Fruit fly (Drosophila melanogaster) whole organism, embryonic: Measurements from ENCODE around the gene CG4404.

Experiments
- Bgb ChIP-seq: fragments of 200-800 bp; sonication (Bioruptor generic); IDR thresholded peaks from 2 replicates; pipeline ENCODE4 v1.3.6; 2022; ENCODE audit warnings: missing biosample characterization, missing genetic modification characterization; ENCODE audit not compliant: partially characterized antibody
- CG10274 ChIP-seq: fragments of 200-800 bp; sonication (Bioruptor generic); optimal IDR thresholded peaks from 3 replicates; lab custom pipeline; 2017; ENCODE audit warnings: missing biosample characterization, mild to moderate bottlenecking, missing genetic modification characterization
- CG12219 ChIP-seq: fragments of 200-800 bp; sonication (Bioruptor generic); optimal IDR thresholded peaks from 3 replicates; lab custom pipeline; 2018; ENCODE audit warnings: missing biosample characterization, mild to moderate bottlenecking, missing genetic modification characterization
- CG14860 ChIP-seq: fragments of 200-800 bp; sonication (Bioruptor generic); IDR thresholded peaks from 3 replicates; pipeline ENCODE4 v1.3.6; 2022; ENCODE audit warnings: missing biosample characterization, missing genetic modification characterization; ENCODE audit not compliant: partially characterized antibody
- CG15514 ChIP-seq: fragments of 200-800 bp; sonication (Bioruptor generic); optimal IDR thresholded peaks from 3 replicates; lab custom pipeline; 2017; ENCODE audit warnings: missing biosample characterization, missing genetic modification characterization, mild to moderate bottlenecking, moderate library complexity, missing genetic modification reagents
- CG15601 ChIP-seq: fragments of 200-800 bp; sonication (Bioruptor generic); optimal IDR thresholded peaks from 3 replicates; lab custom pipeline; 2019; ENCODE audit warnings: missing biosample characterization, mild to moderate bottlenecking, missing genetic modification characterization, moderate library complexity
- CG1792 ChIP-seq: fragments of 200-800 bp; sonication (Bioruptor generic); optimal IDR thresholded peaks from 2 replicates; lab custom pipeline; 2016; ENCODE audit warnings: missing biosample characterization, missing genetic modification characterization
- CG2116 ChIP-seq: fragments of 200-800 bp; sonication (Bioruptor generic); optimal IDR thresholded peaks from 3 replicates; lab custom pipeline; 2018; ENCODE audit warnings: missing biosample characterization, mild to moderate bottlenecking, missing genetic modification characterization
- CG31365 ChIP-seq: fragments of 200-800 bp; sonication (Bioruptor generic); optimal IDR thresholded peaks from 2 replicates; lab custom pipeline; 2018; ENCODE audit warnings: missing biosample characterization, mild to moderate bottlenecking, missing genetic modification characterization
- CG3838 ChIP-seq: fragments of 200-800 bp; sonication (Bioruptor generic); optimal IDR thresholded peaks from 3 replicates; lab custom pipeline; 2016; ENCODE audit warnings: missing biosample characterization, missing genetic modification characterization
- CG4707 ChIP-seq: fragments of 200-800 bp; sonication (Bioruptor generic); optimal IDR thresholded peaks from 2 replicates; lab custom pipeline; 2018; ENCODE audit warnings: missing biosample characterization, mild to moderate bottlenecking, missing genetic modification characterization, moderate library complexity
- CG6272 ChIP-seq: fragments of 200-800 bp; sonication (Bioruptor generic); IDR thresholded peaks from 2 replicates; pipeline ENCODE4 v1.3.6; 2022; ENCODE audit warnings: missing biosample characterization, missing genetic modification characterization
- CG6654 ChIP-seq: fragments of 200-800 bp; sonication (Bioruptor generic); optimal IDR thresholded peaks from 2 replicates; lab custom pipeline; 2017; ENCODE audit warnings: missing biosample characterization, mild to moderate bottlenecking, missing genetic modification characterization
- CG6791 ChIP-seq: fragments of 200-800 bp; sonication (Bioruptor generic); IDR thresholded peaks from 3 replicates; pipeline ENCODE4 v1.3.6; 2022; ENCODE audit warnings: missing biosample characterization, missing genetic modification characterization; ENCODE audit not compliant: partially characterized antibody
- CG7963 ChIP-seq: fragments of 200-800 bp; sonication (Bioruptor generic); IDR thresholded peaks from 3 replicates; pipeline ENCODE4 v1.3.6; 2022; ENCODE audit warnings: missing biosample characterization, missing genetic modification characterization; ENCODE audit not compliant: partially characterized antibody
- CG9215 ChIP-seq: fragments of 200-800 bp; sonication (Bioruptor generic); IDR thresholded peaks from 2 replicates; pipeline ENCODE4 v1.3.6; 2022; ENCODE audit warnings: missing biosample characterization, missing genetic modification characterization
- D19A ChIP-seq: fragments of 200-800 bp; optimal IDR thresholded peaks from 3 replicates; lab custom pipeline; 2019; ENCODE audit warnings: missing biosample characterization, mild to moderate bottlenecking, missing genetic modification characterization, moderate library complexity
- Dll ChIP-seq: fragments of 200-800 bp; sonication (Bioruptor generic); IDR thresholded peaks from 4 replicates; pipeline ENCODE4 v1.3.6; 2022; ENCODE audit warnings: missing biosample characterization, missing genetic modification characterization; ENCODE audit not compliant: partially characterized antibody
- Doc2 ChIP-seq: fragments of 200-800 bp; sonication (Bioruptor generic); IDR thresholded peaks from 2 replicates; pipeline ENCODE4 v1.3.6; 2022; ENCODE audit warnings: missing biosample characterization, missing genetic modification characterization
- Dref ChIP-seq: fragments of 200-800 bp; sonication (Bioruptor generic); IDR thresholded peaks from 2 replicates; pipeline ENCODE4 v1.3.6; 2022; ENCODE audit warnings: missing biosample characterization, missing genetic modification characterization
- Drgx ChIP-seq: fragments of 200-800 bp; sonication (Bioruptor generic); IDR thresholded peaks from 2 replicates; pipeline ENCODE4 v1.3.6; 2022; ENCODE audit warnings: missing biosample characterization, missing genetic modification characterization
- E2f2 ChIP-seq: fragments of 200-800 bp; sonication (Bioruptor generic); IDR thresholded peaks from 2 replicates; pipeline ENCODE4 v1.3.6; 2022; ENCODE audit warnings: missing biosample characterization, missing genetic modification characterization
- Elba2 ChIP-seq: fragments of 200-800 bp; sonication (Bioruptor generic); optimal IDR thresholded peaks from 3 replicates; lab custom pipeline; 2016; ENCODE audit warnings: missing biosample characterization, missing genetic modification characterization
- HLH4C ChIP-seq: fragments of 200-800 bp; sonication (Bioruptor generic); IDR thresholded peaks from 3 replicates; pipeline ENCODE4 v1.3.6; 2022; ENCODE audit warnings: missing biosample characterization, missing genetic modification characterization; ENCODE audit not compliant: partially characterized antibody
- Med ChIP-seq: fragments of 200-800 bp; sonication (Bioruptor generic); peaks from one replicate; lab custom pipeline; 2016; ENCODE audit warnings: missing biosample characterization, missing genetic modification characterization, mild to moderate bottlenecking, inconsistent platforms, moderate library complexity
- Myb ChIP-seq: fragments of 200-800 bp; sonication (Bioruptor generic); optimal IDR thresholded peaks from 2 replicates; lab custom pipeline; 2016; ENCODE audit warnings: missing biosample characterization, missing genetic modification characterization
- Opbp ChIP-seq: fragments of 200-800 bp; sonication (Bioruptor generic); IDR thresholded peaks from 3 replicates; pipeline ENCODE4 v1.3.6; 2022; ENCODE audit warnings: missing biosample characterization, missing genetic modification characterization; ENCODE audit not compliant: partially characterized antibody
- Pdp1 ChIP-seq, 2 experiments: fragments of 200-800 bp; sonication (Bioruptor generic); optimal IDR thresholded peaks; 3 replicates each; lab custom pipeline; 2016; ENCODE audit warnings: missing biosample characterization in 2 of 2, missing genetic modification characterization in 2 of 2, mild to moderate bottlenecking in 1 of 2, moderate library complexity in 1 of 2
- Ptx1 ChIP-seq: fragments of 200-800 bp; sonication (Bioruptor generic); IDR thresholded peaks from 2 replicates; pipeline ENCODE4 v1.3.6; 2022; ENCODE audit warnings: missing biosample characterization, missing genetic modification characterization
- Sox100B ChIP-seq: fragments of 200-800 bp; sonication (Bioruptor generic); optimal IDR thresholded peaks from 3 replicates; lab custom pipeline; 2018; ENCODE audit warnings: missing biosample characterization, mild to moderate bottlenecking, missing genetic modification characterization
- Vsx1 ChIP-seq: fragments of 200-800 bp; sonication (Bioruptor generic); optimal IDR thresholded peaks from 2 replicates; lab custom pipeline; 2017; ENCODE audit warnings: missing biosample characterization, mild to moderate bottlenecking, missing genetic modification characterization, missing genetic modification reagents
- ash1 ChIP-seq: fragments of 200-800 bp; sonication (Bioruptor generic); optimal IDR thresholded peaks from 2 replicates; lab custom pipeline; 2018; ENCODE audit warnings: missing biosample characterization, mild to moderate bottlenecking, missing genetic modification characterization
- ato ChIP-seq: fragments of 200-800 bp; sonication (Bioruptor generic); IDR thresholded peaks from 2 replicates; pipeline ENCODE4 v1.3.6; 2022; ENCODE audit warnings: missing biosample characterization, missing genetic modification characterization; ENCODE audit not compliant: partially characterized antibody
- cg ChIP-seq: fragments of 200-800 bp; sonication (Bioruptor generic); optimal IDR thresholded peaks from 3 replicates; lab custom pipeline; 2019; ENCODE audit warnings: missing biosample characterization, mild to moderate bottlenecking, missing genetic modification characterization, moderate library complexity
- chinmo ChIP-seq: fragments of 200-800 bp; sonication (Bioruptor generic); IDR thresholded peaks from 4 replicates; pipeline ENCODE4 v1.3.6; 2022; ENCODE audit warnings: missing biosample characterization, missing genetic modification characterization; ENCODE audit not compliant: partially characterized antibody
- ci ChIP-seq: fragments of 200-800 bp; sonication (Bioruptor generic); IDR thresholded peaks from 3 replicates; pipeline ENCODE4 v1.3.6; 2022; ENCODE audit warnings: missing biosample characterization, missing genetic modification characterization
- gce ChIP-seq: fragments of 200-800 bp; sonication (Bioruptor generic); IDR thresholded peaks from 3 replicates; pipeline ENCODE4 v1.3.6; 2022; ENCODE audit warnings: missing biosample characterization, missing genetic modification characterization
- hb ChIP-seq: fragments of 200-800 bp; sonication (Bioruptor generic); IDR thresholded peaks from 3 replicates; pipeline ENCODE4 v1.3.6; 2022; ENCODE audit warnings: missing biosample characterization, missing genetic modification characterization; ENCODE audit not compliant: partially characterized antibody
- kni ChIP-seq: fragments of 200-800 bp; sonication (Bioruptor generic); optimal IDR thresholded peaks from 3 replicates; lab custom pipeline; 2017; ENCODE audit warnings: mild to moderate bottlenecking, missing biosample characterization, missing genetic modification reagents, missing genetic modification characterization
- knrl ChIP-seq: fragments of 200-800 bp; sonication (Bioruptor generic); IDR thresholded peaks from 3 replicates; pipeline ENCODE4 v1.3.6; 2022; ENCODE audit warnings: missing biosample characterization, missing genetic modification characterization; ENCODE audit not compliant: partially characterized antibody
- mld ChIP-seq: fragments of 200-800 bp; sonication (Bioruptor generic); IDR thresholded peaks from 3 replicates; pipeline ENCODE4 v1.3.6; 2022; ENCODE audit warnings: missing biosample characterization, missing genetic modification characterization; ENCODE audit not compliant: partially characterized antibody
- sna ChIP-seq: fragments of 200-800 bp; sonication (Bioruptor generic); IDR thresholded peaks from 2 replicates; pipeline ENCODE4 v1.3.6; 2022; ENCODE audit warnings: missing biosample characterization, missing genetic modification characterization; ENCODE audit not compliant: partially characterized antibody
- stwl ChIP-seq: fragments of 200-800 bp; sonication (Bioruptor generic); optimal IDR thresholded peaks from 3 replicates; lab custom pipeline; 2018; ENCODE audit warnings: missing biosample characterization, mild to moderate bottlenecking, missing genetic modification characterization, moderate library complexity
- tna ChIP-seq: fragments of 200-800 bp; sonication (Bioruptor generic); IDR thresholded peaks from 2 replicates; pipeline ENCODE4 v1.3.6; 2022; ENCODE audit warnings: missing biosample characterization, missing genetic modification characterization; ENCODE audit not compliant: partially characterized antibody
- vnd ChIP-seq: fragments of 200-800 bp; sonication (Bioruptor generic); IDR thresholded peaks from 3 replicates; pipeline ENCODE4 v1.3.6; 2022; ENCODE audit warnings: missing biosample characterization, missing genetic modification characterization; ENCODE audit not compliant: partially characterized antibody
- zen2 ChIP-seq: fragments of 200-800 bp; sonication (Bioruptor generic); IDR thresholded peaks from 3 replicates; pipeline ENCODE4 v1.3.6; 2022; ENCODE audit warnings: missing biosample characterization, missing genetic modification characterization; ENCODE audit not compliant: partially characterized antibody

CG4404 gene

DNA sequence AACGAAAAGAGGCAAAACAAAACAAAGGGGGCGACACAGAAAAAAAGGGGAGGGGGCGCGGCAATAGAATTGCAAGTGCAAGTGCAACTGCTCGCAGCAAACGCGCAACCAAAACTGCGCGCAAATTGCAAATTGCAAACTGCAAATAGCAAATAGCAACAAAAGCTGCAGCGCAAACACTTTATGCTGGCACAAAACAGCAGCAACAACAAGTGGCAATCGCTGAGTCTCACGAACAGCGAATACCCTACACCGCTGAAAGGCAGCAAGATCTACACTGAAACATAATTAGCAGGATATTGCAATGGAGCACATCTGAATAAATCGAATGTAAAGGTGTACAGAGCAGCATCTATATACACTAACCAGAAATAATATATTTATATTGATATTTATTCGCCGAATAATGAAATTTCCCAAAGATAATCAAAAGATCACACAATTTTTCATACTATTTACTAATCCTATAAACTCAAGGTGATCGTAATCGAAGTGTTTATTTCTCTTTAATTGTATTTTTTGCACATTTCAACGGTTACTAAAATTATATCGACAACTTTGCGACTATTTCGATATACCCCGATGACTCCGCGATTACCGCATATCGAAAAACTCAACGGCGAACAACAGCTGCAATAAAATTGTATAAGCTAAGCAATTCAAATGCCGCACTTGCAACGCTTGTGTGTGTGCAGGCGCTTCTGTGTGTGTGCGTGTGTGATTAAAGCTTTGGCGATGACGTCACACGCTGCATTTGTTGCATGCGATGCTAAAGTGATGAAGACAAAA, at the start of gene CG4404:
CG4404 (minus strand) TSS at position 118 of the 789 bp plus-strand sequence.
- TF ChIP-seq Myb (peak; percentile 19), cg (peak; percentile 49), Dll (GFP tag; lab: Robert Waterston, UW) (peak; percentile 38; the same call in 1 of the 4 replicates), Med (GFP tag; lab: Kevin White, UChicago) (peak; percentile 20), CG7963 (GFP tag; lab: Robert Waterston, UW) (0 out of 3 replicates have a peak, but pooled peaks have one; percentile 26), CG12219 (GFP tag; lab: Kevin White, UChicago) (no peak), sna (GFP tag; lab: Robert Waterston, UW) (peak; percentile 24; the same call in 1 of the 2 replicates), hb (peak; percentile 52; the same call in 1 of the 3 replicates), tna (GFP tag; lab: Robert Waterston, UW) (0 out of 2 replicates have a peak, but pooled peaks have one; percentile 43), ato (GFP tag; lab: Robert Waterston, UW) (0 out of 2 replicates have a peak, but pooled peaks have one; percentile 28), Opbp (GFP tag; lab: Robert Waterston, UW) (0 out of 3 replicates have a peak, but pooled peaks have one; percentile 39), CG10274 (GFP tag; lab: Kevin White, UChicago) (peak; percentile 29), HLH4C (GFP tag; lab: Robert Waterston, UW) (peak; percentile 52; the same call in 2 of the 3 replicates), E2f2 (GFP tag; lab: Robert Waterston, UW) (0 out of 2 replicates have a peak, but pooled peaks have one; percentile 11), Ptx1 (0 out of 2 replicates have a peak, but pooled peaks have one; percentile 14), stwl (tag; lab: Kevin White, UChicago) (peak; percentile 20), Drgx (0 out of 2 replicates have a peak, but pooled peaks have one; percentile 7), CG6791 (GFP tag; lab: Robert Waterston, UW) (peak; percentile 47; the same call in 1 of the 3 replicates), Pdp1 (GFP tag; optimal IDR thresholded peaks at IDR 0.05; lab: Kevin White, UChicago) (peak in 1 of 2 experiments; percentile 93), CG6272 (no peak), CG1792 (no peak), chinmo (GFP tag; lab: Robert Waterston, UW) (0 out of 4 replicates have a peak, but pooled peaks have one; percentile 35), Dref (GFP tag; lab: Robert Waterston, UW) (peak; percentile 57), CG6654 (GFP tag; lab: Kevin White, UChicago) (no peak), mld (GFP tag; lab: Robert Waterston, UW) (peak; percentile 42; the same call in 1 of the 3 replicates), D19A (tag; lab: Kevin White, UChicago) (peak; percentile 13), knrl (GFP tag; lab: Robert Waterston, UW) (no peak), CG9215 (GFP tag; lab: Robert Waterston, UW) (no peak), Bgb (0 out of 2 replicates have a peak, but pooled peaks have one; percentile 30), ci (GFP tag; lab: Robert Waterston, UW) (0 out of 3 replicates have a peak, but pooled peaks have one; percentile 14), vnd (GFP tag; lab: Robert Waterston, UW) (0 out of 3 replicates have a peak, but pooled peaks have one; percentile 24), zen2 (GFP tag; lab: Robert Waterston, UW) (0 out of 3 replicates have a peak, but pooled peaks have one; percentile 12), CG14860 (GFP tag; lab: Robert Waterston, UW) (peak; percentile 7; the same call in 1 of the 3 replicates), CG3838 (no peak)

DNA sequence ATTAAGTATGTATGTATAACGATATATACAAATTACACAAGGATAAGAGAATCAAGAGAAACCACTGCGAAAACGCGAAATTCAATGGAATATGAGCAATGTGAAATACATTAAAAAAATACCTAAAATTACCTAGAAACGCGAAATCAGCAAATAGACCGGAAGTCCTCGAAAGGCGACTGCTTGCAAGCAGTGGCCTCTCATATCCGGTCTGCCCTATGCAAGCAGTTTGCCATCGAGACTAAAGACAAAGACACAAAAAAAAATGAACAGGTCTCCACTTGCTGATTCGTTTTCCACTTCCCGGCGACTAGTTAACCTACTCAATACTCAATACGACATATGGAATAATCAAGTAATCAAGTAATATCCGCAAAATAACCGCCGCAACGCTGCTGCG, 41.9 kb upstream of the CG4404 start:
- TF ChIP-seq Vsx1 (GFP tag; lab: Kevin White, UChicago): no peak
- TF ChIP-seq ash1 (GFP tag; lab: Kevin White, UChicago): no peak
- peak; percentile 26 for TF ChIP-seq kni (GFP tag; lab: Kevin White, UChicago)
- no peak for TF ChIP-seq Elba2 (GFP tag; lab: Kevin White, UChicago)
- peak; percentile 5 for TF ChIP-seq CG2116 (GFP tag; lab: Kevin White, UChicago)
- peak; percentile 40 for TF ChIP-seq Sox100B (GFP tag; lab: Kevin White, UChicago)
- no peak for TF ChIP-seq Doc2 (GFP tag; lab: Robert Waterston, UW)
- no peak for TF ChIP-seq CG15601
- 0 out of 3 replicates have a peak, but pooled peaks have one; percentile 26 for TF ChIP-seq gce
- peak; percentile 91 for TF ChIP-seq CG31365 (tag; lab: Kevin White, UChicago)
- peak; percentile 18 for TF ChIP-seq CG15514 (GFP tag; lab: Kevin White, UChicago)
- TF ChIP-seq CG4707 (GFP tag; lab: Kevin White, UChicago): peak; percentile 43
